Worm (Caenorhabditis elegans): ENCODE results near the gene acr-18.

The acr-18 gene

DNA sequence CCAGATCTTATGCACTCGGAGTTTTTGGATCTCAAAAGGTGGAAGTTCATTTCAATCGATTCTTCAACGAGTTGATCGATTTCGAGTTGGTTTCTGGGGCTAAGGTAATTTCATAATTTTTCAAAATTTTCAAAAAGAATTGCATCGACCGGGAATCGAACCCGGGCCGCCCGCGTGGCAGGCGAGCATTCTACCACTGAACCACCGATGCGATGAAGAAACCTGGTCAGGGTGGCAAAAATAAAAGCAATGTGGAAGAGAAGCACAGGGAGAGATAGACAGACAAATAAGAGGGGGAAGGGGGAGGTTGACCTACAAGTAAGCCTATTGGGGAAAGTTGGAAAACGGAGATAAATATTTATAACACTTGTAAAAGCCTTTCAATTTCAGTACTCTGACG lies 53.9 kb downstream of the acr-18 start:
- TF ChIP-seq flt-1 (GFP tag; IDR thresholded peaks at IDR 0.05) (peak; percentile 78), tbx-11 (GFP tag; IDR thresholded peaks at IDR 0.05) (peak; percentile 74; the same call in 1 of the 2 replicates), hmbx-1 (tag; optimal IDR thresholded peaks at IDR 0.05) (no peak), sea-1 (GFP tag; conservative IDR thresholded peaks at IDR 0.05) (peak; percentile 81), B0310.2 (tag; optimal IDR thresholded peaks at IDR 0.05) (peak; percentile 42), ceh-13 (GFP tag; optimal IDR thresholded peaks at IDR 0.05) (peak; percentile 40), F13C5.2 (tag; optimal IDR thresholded peaks at IDR 0.05) (peak; percentile 44), hnd-1 (tag; optimal IDR thresholded peaks at IDR 0.05) (no peak), scrt-1 (GFP tag; IDR thresholded peaks at IDR 0.05) (peak; percentile 65; the same call in 1 of the 2 replicates), pes-1 (GFP tag; IDR thresholded peaks at IDR 0.05) (no peak; the same call in 1 of the 2 replicates), hmg-4 (GFP tag; optimal IDR thresholded peaks at IDR 0.05) (no peak), ets-7 (tag; optimal IDR thresholded peaks at IDR 0.05) (no peak), aly-1 (tag; optimal IDR thresholded peaks at IDR 0.05) (peak; percentile 41), ceh-36 (tag; optimal IDR thresholded peaks at IDR 0.05) (peak; percentile 45), tbx-37 (GFP tag; conservative IDR thresholded peaks at IDR 0.05) (0 out of 2 replicates have a peak, but pooled peaks have one; percentile 34), ama-1 (optimal IDR thresholded peaks at IDR 0.05) (no peak), tra-4 (tag; optimal IDR thresholded peaks at IDR 0.05) (no peak)

ce11 chrV:15503603-15504002 lies 55.3 kb downstream of the acr-18 start:
- TF ChIP-seq hmbx-1 (tag; optimal IDR thresholded peaks at IDR 0.05) (no peak), aly-1 (tag; optimal IDR thresholded peaks at IDR 0.05) (no peak), hmg-4 (GFP tag; optimal IDR thresholded peaks at IDR 0.05) (no peak)

All from whole organism, early embryonic.